Fruit fly (Drosophila melanogaster) whole organism, embryonic: ENCODE measurements around the gene Syx8.

Experiments
- Atf6 ChIP-seq: fragments of 200-800 bp; sonication (Bioruptor generic); IDR thresholded peaks from 2 replicates; pipeline ENCODE4 v1.3.6; 2022; ENCODE audit warnings: missing biosample characterization, missing genetic modification characterization
- CG4360 ChIP-seq: fragments of 200-800 bp; sonication (Bioruptor generic); IDR thresholded peaks from 2 replicates; pipeline ENCODE4 v1.3.6; 2022; ENCODE audit warnings: missing biosample characterization, missing genetic modification characterization
- CG7745 ChIP-seq: fragments of 200-800 bp; sonication (Bioruptor generic); optimal IDR thresholded peaks from 2 replicates; lab custom pipeline; 2018; ENCODE audit warnings: missing biosample characterization, mild to moderate bottlenecking, missing genetic modification characterization, moderate library complexity
- CrebB ChIP-seq: fragments of 200-800 bp; sonication (Bioruptor generic); optimal IDR thresholded peaks from 3 replicates; lab custom pipeline; 2018; ENCODE audit warnings: missing biosample characterization, mild to moderate bottlenecking, missing genetic modification characterization
- Hmx ChIP-seq: fragments of 200-800 bp; sonication (Bioruptor generic); optimal IDR thresholded peaks from 2 replicates; lab custom pipeline; 2016; ENCODE audit warnings: missing biosample characterization, missing genetic modification characterization
- Nf-YA ChIP-seq: fragments of 200-800 bp; sonication (Bioruptor generic); IDR thresholded peaks from 2 replicates; pipeline ENCODE4 v1.3.6; 2022; ENCODE audit warnings: missing biosample characterization, missing genetic modification characterization
- ci ChIP-seq: fragments of 200-800 bp; sonication (Bioruptor generic); IDR thresholded peaks from 3 replicates; pipeline ENCODE4 v1.3.6; 2022; ENCODE audit warnings: missing biosample characterization, missing genetic modification characterization
- prd ChIP-seq, 3 experiments: fragments of >200 bp in 2 of 3; fragments of 200-800 bp in 1 of 3; sonication (Bioruptor generic) in 1 of 3; optimal IDR thresholded peaks in 2 of 3; IDR thresholded peaks in 1 of 3; 2 replicates in 2 of 3; 3 replicates in 1 of 3; pipeline versions ENCODE4 v1.3.6 to Lab custom; 2017 to 2022; ENCODE audit warnings: missing biosample characterization in 1 of 3, missing genetic modification characterization in 1 of 3
- psq ChIP-seq: fragments of 200-800 bp; sonication (Bioruptor generic); optimal IDR thresholded peaks from 2 replicates; lab custom pipeline; 2017; ENCODE audit warnings: missing biosample characterization, missing genetic modification characterization

- no peak for TF ChIP-seq Nf-YA
- TF ChIP-seq psq = no peak
- TF ChIP-seq Hmx (GFP tag; lab: Kevin White, UChicago) = no peak
- no peak for TF ChIP-seq CrebB (tag; lab: Kevin White, UChicago)
- TF ChIP-seq ci = no peak
- TF ChIP-seq CG4360 (GFP tag; lab: Robert Waterston, UW) = no peak
- no peak for TF ChIP-seq prd (optimal IDR thresholded peaks at IDR 0.05; lab: Kevin White, UChicago)
- no peak for TF ChIP-seq prd (GFP tag; IDR thresholded peaks at IDR 0.05; lab: Robert Waterston, UW)
- TF ChIP-seq CG7745 (tag; lab: Kevin White, UChicago) = no peak
- no peak for TF ChIP-seq Atf6
Measured at dm6 chr3L:16594922-16595518, 8.2 kb upstream of the Syx8 start, which contains the start of the genes spd-2 and Apl.
